Worm (Caenorhabditis elegans) whole organism, early embryonic: Measurements from ENCODE around the gene obr-1.

Experiments
- ama-1 ChIP-seq: fragments of 150-350 bp; optimal IDR thresholded peaks from 2 replicates; lab custom pipeline; 2014
- pes-1 ChIP-seq: fragments of 200-800 bp; sonication (Bioruptor generic); IDR thresholded peaks from 2 replicates; pipeline ENCODE4 v1.3.6; 2022; ENCODE audit warnings: missing genetic modification reagents, missing genetic modification characterization, missing compliant biosample characterization

DNA sequence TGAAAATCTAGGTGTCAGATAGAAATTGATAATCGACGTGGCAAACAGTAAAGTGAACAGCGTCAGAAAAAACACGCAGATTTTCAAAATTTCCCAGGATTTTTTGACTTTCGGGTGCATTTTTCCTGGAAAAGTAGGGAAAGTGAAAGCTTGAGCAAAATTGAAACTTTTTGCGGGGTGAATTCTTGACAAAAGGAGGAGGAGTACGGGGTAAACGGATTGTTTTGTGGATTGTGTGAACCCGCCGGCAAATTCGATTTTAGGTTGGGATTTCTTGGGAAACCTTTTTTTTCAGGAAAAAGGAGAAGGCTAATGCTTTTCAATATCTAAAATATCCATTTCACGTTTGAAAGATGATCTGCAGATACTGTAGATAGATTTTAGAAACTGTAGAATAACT is 36.0 kb downstream of the obr-1 start, which contains the start of gene Y47D3A.34:
- TF ChIP-seq ama-1 (lab: Kevin White, UChicago) (no peak), pes-1 (GFP tag; lab: Robert Waterston, UW) (no peak)
